Worm (Caenorhabditis elegans) whole organism, L2 larva: Measurements from ENCODE around the gene spp-3.

Source experiments
- C34F6.9 ChIP-seq: fragments of 150-350 bp; optimal IDR thresholded peaks from 2 replicates; lab custom pipeline; 2014; ENCODE audit warnings: missing biosample characterization, missing genetic modification characterization
- R02D3.7 ChIP-seq: fragments of 150-350 bp; optimal IDR thresholded peaks from 2 replicates; lab custom pipeline; 2014; ENCODE audit warnings: missing biosample characterization, missing genetic modification characterization
- Y55F3AM.14 ChIP-seq: fragments of 200-800 bp; sonication (Bioruptor generic); optimal IDR thresholded peaks from 2 replicates; lab custom pipeline; 2018; ENCODE audit warnings: mild to moderate bottlenecking, missing genetic modification characterization, missing compliant biosample characterization
- aly-2 ChIP-seq: fragments of 150-350 bp; optimal IDR thresholded peaks from 2 replicates; lab custom pipeline; 2014; ENCODE audit warnings: missing biosample characterization, missing genetic modification characterization
- ceh-16 ChIP-seq: fragments of 150-350 bp; optimal IDR thresholded peaks from 2 replicates; lab custom pipeline; 2014; ENCODE audit warnings: missing biosample characterization, missing genetic modification characterization
- ceh-82 ChIP-seq: fragments of 150-350 bp; optimal IDR thresholded peaks from 2 replicates; lab custom pipeline; 2014; ENCODE audit warnings: missing biosample characterization, missing genetic modification characterization
- crh-2 ChIP-seq: sonication (generic microtip); optimal IDR thresholded peaks from 2 replicates; lab custom pipeline; 2017; ENCODE audit warnings: missing biosample characterization, missing genetic modification characterization
- egl-27 ChIP-seq: sonication (generic microtip); optimal IDR thresholded peaks from 3 replicates; lab custom pipeline; 2017; ENCODE audit warnings: missing biosample characterization, missing genetic modification reagents, missing genetic modification characterization
- fos-1 ChIP-seq: fragments of 150-350 bp; optimal IDR thresholded peaks from 2 replicates; lab custom pipeline; 2014; ENCODE audit warnings: missing biosample characterization, missing genetic modification characterization
- mab-5 ChIP-seq: fragments of 150-350 bp; optimal IDR thresholded peaks from 2 replicates; lab custom pipeline; 2014; ENCODE audit warnings: missing biosample characterization, missing genetic modification characterization
- mbf-1 ChIP-seq: sonication (generic microtip); optimal IDR thresholded peaks from 2 replicates; lab custom pipeline; 2017; ENCODE audit warnings: missing biosample characterization, missing genetic modification characterization
- mdl-1 ChIP-seq, 2 experiments: fragments of 150-350 bp in 1 of 2; sonication (generic microtip) in 1 of 2; optimal IDR thresholded peaks; 2 replicates each; lab custom pipeline; 2017; ENCODE audit warnings: missing biosample characterization in 2 of 2, missing genetic modification characterization in 2 of 2
- nhr-10 ChIP-seq: sonication (generic microtip); optimal IDR thresholded peaks from 2 replicates; lab custom pipeline; 2017; ENCODE audit warnings: missing biosample characterization, missing genetic modification characterization
- nhr-23 ChIP-seq: fragments of 150-350 bp; optimal IDR thresholded peaks from 2 replicates; lab custom pipeline; 2014; ENCODE audit warnings: missing biosample characterization, missing genetic modification reagents, missing genetic modification characterization
- nhr-25 ChIP-seq: fragments of 150-350 bp; sonication (generic microtip); optimal IDR thresholded peaks from 3 replicates; lab custom pipeline; 2014; ENCODE audit warnings: missing biosample characterization, missing genetic modification characterization
- nhr-6 ChIP-seq: fragments of 150-350 bp; optimal IDR thresholded peaks from 2 replicates; lab custom pipeline; 2014; ENCODE audit warnings: missing biosample characterization, missing genetic modification characterization
- nhr-77 ChIP-seq: fragments of 150-350 bp; optimal IDR thresholded peaks from 2 replicates; lab custom pipeline; 2014; ENCODE audit warnings: missing biosample characterization, missing genetic modification characterization
- unc-55 ChIP-seq: fragments of 150-350 bp; sonication (generic microtip); optimal IDR thresholded peaks from 3 replicates; lab custom pipeline; 2014; ENCODE audit warnings: missing biosample characterization, missing genetic modification reagents, missing genetic modification characterization

spp-3 gene

DNA sequence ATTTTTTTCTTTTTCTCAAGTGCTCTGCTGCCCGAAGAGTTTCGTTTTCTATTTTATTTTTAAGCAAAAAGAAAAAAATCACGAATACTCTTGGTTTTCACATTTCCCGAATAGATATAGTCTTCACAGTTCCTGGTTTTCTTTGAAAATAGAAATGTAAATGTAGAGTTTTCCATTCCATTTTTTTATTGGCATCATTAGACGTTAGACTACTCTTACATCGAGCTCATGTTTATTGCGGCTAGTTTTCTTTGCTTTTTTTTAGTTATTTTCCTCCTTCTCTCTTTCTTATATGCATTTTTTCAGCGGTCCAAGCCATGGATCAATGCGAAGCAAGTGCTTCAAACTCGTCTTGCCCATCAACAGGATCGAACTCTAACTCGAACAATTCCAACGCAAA lies 49.8 kb downstream of the spp-3 start, which contains the start of gene F46H5.2:
Gene F46H5.2, plus strand, starts transcription at position 301 of the 400 bp plus-strand sequence.
- TF ChIP-seq mbf-1 (tag; lab: Kevin White, UChicago), result no peak
- no peak for TF ChIP-seq unc-55
- no peak for TF ChIP-seq fos-1
- TF ChIP-seq aly-2 (tag; lab: Kevin White, UChicago), result no peak
- TF ChIP-seq crh-2 (tag; lab: Kevin White, UChicago), result no peak
- no peak for TF ChIP-seq nhr-23 (tag; lab: Kevin White, UChicago)
- no peak for TF ChIP-seq mdl-1 (tag; optimal IDR thresholded peaks at IDR 0.05; lab: Kevin White, UChicago)
- no peak for TF ChIP-seq egl-27 (tag; lab: Kevin White, UChicago)
- TF ChIP-seq nhr-10 (tag; lab: Kevin White, UChicago), result no peak
- no peak for TF ChIP-seq ceh-16 (tag; lab: Kevin White, UChicago)
- no peak for TF ChIP-seq ceh-82 (tag; lab: Kevin White, UChicago)
- no peak for TF ChIP-seq mab-5 (tag; lab: Kevin White, UChicago)
- TF ChIP-seq C34F6.9, result no peak
- no peak for TF ChIP-seq nhr-6 (tag; lab: Kevin White, UChicago)
- TF ChIP-seq Y55F3AM.14 (GFP tag; lab: Kevin White, UChicago), result no peak
- no peak for TF ChIP-seq nhr-77 (tag; lab: Kevin White, UChicago)
- TF ChIP-seq R02D3.7 (tag; lab: Kevin White, UChicago), result no peak
- TF ChIP-seq nhr-25 (tag; lab: Kevin White, UChicago), result no peak
